Fruit fly (Drosophila melanogaster) whole organism, embryonic: ENCODE results near the gene CG10232.

Source experiments
- Antp ChIP-seq: fragments of 200-800 bp; sonication (Bioruptor generic); optimal IDR thresholded peaks from 3 replicates; lab custom pipeline; 2016; ENCODE audit warnings: missing biosample characterization, missing genetic modification characterization
- Bteb2 ChIP-seq: fragments of 200-800 bp; sonication (Bioruptor generic); optimal IDR thresholded peaks from 2 replicates; lab custom pipeline; 2016; ENCODE audit warnings: missing biosample characterization, missing genetic modification characterization
- CG11398 ChIP-seq: fragments of 200-800 bp; sonication (Bioruptor generic); optimal IDR thresholded peaks from 2 replicates; lab custom pipeline; 2016; ENCODE audit warnings: missing biosample characterization, missing genetic modification characterization
- CG11696 ChIP-seq: fragments of 200-800 bp; sonication (Bioruptor generic); IDR thresholded peaks from 2 replicates; pipeline ENCODE4 v1.3.6; 2022; ENCODE audit warnings: missing biosample characterization, missing genetic modification characterization
- CG14965 ChIP-seq: fragments of 200-800 bp; sonication (Bioruptor generic); optimal IDR thresholded peaks from 2 replicates; lab custom pipeline; 2016; ENCODE audit warnings: missing biosample characterization, missing genetic modification characterization, borderline replicate concordance
- CG15601 ChIP-seq: fragments of 200-800 bp; sonication (Bioruptor generic); optimal IDR thresholded peaks from 3 replicates; lab custom pipeline; 2019; ENCODE audit warnings: missing biosample characterization, mild to moderate bottlenecking, missing genetic modification characterization, moderate library complexity
- CG17568 ChIP-seq: fragments of 200-800 bp; sonication (Bioruptor generic); optimal IDR thresholded peaks from 2 replicates; lab custom pipeline; 2018; ENCODE audit warnings: missing biosample characterization, mild to moderate bottlenecking, missing genetic modification characterization, moderate library complexity
- CG18011 ChIP-seq: fragments of 200-800 bp; sonication (Bioruptor generic); optimal IDR thresholded peaks from 2 replicates; lab custom pipeline; 2017; ENCODE audit warnings: missing biosample characterization, missing genetic modification characterization, mild to moderate bottlenecking, moderate library complexity, missing genotype
- CG1832 ChIP-seq: fragments of 200-800 bp; sonication (Bioruptor generic); optimal IDR thresholded peaks from 2 replicates; lab custom pipeline; 2017; ENCODE audit warnings: missing biosample characterization, mild to moderate bottlenecking, missing genetic modification characterization, inconsistent platforms
- CG2199 ChIP-seq: fragments of 200-800 bp; sonication (Bioruptor generic); IDR thresholded peaks from 3 replicates; pipeline ENCODE4 v1.3.6; 2022; ENCODE audit warnings: missing biosample characterization, missing genetic modification characterization
- CG2875 ChIP-seq: fragments of 200-800 bp; sonication (Bioruptor generic); optimal IDR thresholded peaks from 2 replicates; lab custom pipeline; 2017; ENCODE audit warnings: missing biosample characterization, mild to moderate bottlenecking, missing genetic modification characterization, missing genetic modification reagents
- CG30403 ChIP-seq: fragments of 200-800 bp; sonication (Bioruptor generic); optimal IDR thresholded peaks from 3 replicates; lab custom pipeline; 2016; ENCODE audit warnings: missing biosample characterization, missing genetic modification characterization
- CG31441 ChIP-seq: fragments of 200-800 bp; sonication (Bioruptor generic); IDR thresholded peaks from 2 replicates; pipeline ENCODE4 v1.3.6; 2022; ENCODE audit warnings: missing biosample characterization, missing genetic modification characterization
- CG33557 ChIP-seq: fragments of 200-800 bp; sonication (Bioruptor generic); optimal IDR thresholded peaks from 2 replicates; lab custom pipeline; 2019; ENCODE audit warnings: missing biosample characterization, mild to moderate bottlenecking, missing genetic modification characterization, moderate library complexity
- CG5180 ChIP-seq: fragments of 200-800 bp; sonication (Bioruptor generic); optimal IDR thresholded peaks from 3 replicates; lab custom pipeline; 2017; ENCODE audit warnings: missing biosample characterization, missing genetic modification characterization, mild to moderate bottlenecking, moderate library complexity, missing genetic modification reagents
- CG6175 ChIP-seq: fragments of 200-800 bp; sonication (Bioruptor generic); IDR thresholded peaks from 3 replicates; pipeline ENCODE4 v1.3.6; 2022; ENCODE audit warnings: missing biosample characterization, missing genetic modification characterization
- CG7839 ChIP-seq: fragments of 200-800 bp; sonication (Bioruptor generic); optimal IDR thresholded peaks from 3 replicates; lab custom pipeline; 2018; ENCODE audit warnings: missing biosample characterization, mild to moderate bottlenecking, missing genetic modification characterization, moderate library complexity
- CG8359 ChIP-seq: fragments of 200-800 bp; sonication (Bioruptor generic); optimal IDR thresholded peaks from 2 replicates; lab custom pipeline; 2017; ENCODE audit warnings: missing biosample characterization, mild to moderate bottlenecking, missing genetic modification characterization, borderline replicate concordance
- CG8765 ChIP-seq: fragments of 200-800 bp; sonication (Bioruptor generic); IDR thresholded peaks from 2 replicates; pipeline ENCODE4 v1.3.6; 2022; ENCODE audit warnings: missing biosample characterization, missing genetic modification characterization
- CG9609 ChIP-seq: fragments of 200-800 bp; sonication (Bioruptor generic); optimal IDR thresholded peaks from 3 replicates; lab custom pipeline; 2016; ENCODE audit warnings: missing biosample characterization, missing genetic modification characterization
- Ets65A ChIP-seq: fragments of 200-800 bp; sonication (Bioruptor generic); peaks from one replicate; lab custom pipeline; 2016; ENCODE audit warnings: missing biosample characterization, missing genetic modification characterization
- Gug ChIP-seq: fragments of 200-800 bp; sonication (Bioruptor generic); IDR thresholded peaks from 4 replicates; pipeline ENCODE4 v1.3.6; 2022; ENCODE audit warnings: missing biosample characterization, missing genetic modification characterization
- HmgD ChIP-seq: fragments of 200-800 bp; sonication (Bioruptor generic); optimal IDR thresholded peaks from 3 replicates; lab custom pipeline; 2016; ENCODE audit warnings: missing biosample characterization, missing genetic modification characterization
- Hsf ChIP-seq: fragments of 200-800 bp; sonication (Bioruptor generic); optimal IDR thresholded peaks from 3 replicates; lab custom pipeline; 2016; ENCODE audit warnings: missing biosample characterization, missing genetic modification characterization
- NC2β ChIP-seq: fragments of 200-800 bp; sonication (Bioruptor generic); optimal IDR thresholded peaks from 2 replicates; lab custom pipeline; 2016; ENCODE audit warnings: missing biosample characterization, missing genetic modification characterization
- Opbp ChIP-seq: fragments of 200-800 bp; sonication (Bioruptor generic); IDR thresholded peaks from 3 replicates; pipeline ENCODE4 v1.3.6; 2022; ENCODE audit warnings: missing biosample characterization, missing genetic modification characterization; ENCODE audit not compliant: partially characterized antibody
- Rx ChIP-seq: fragments of 200-800 bp; sonication (Bioruptor generic); IDR thresholded peaks from 2 replicates; pipeline ENCODE4 v1.3.6; 2022; ENCODE audit warnings: missing biosample characterization, missing genetic modification characterization
- Scr ChIP-seq: fragments of 200-800 bp; sonication (Bioruptor generic); IDR thresholded peaks from 2 replicates; pipeline ENCODE4 v1.3.6; 2022; ENCODE audit warnings: missing biosample characterization, missing genetic modification characterization; ENCODE audit not compliant: partially characterized antibody
- Sin3A ChIP-seq: fragments of >200 bp; optimal IDR thresholded peaks from 2 replicates; lab custom pipeline; 2018
- amos ChIP-seq: fragments of 200-800 bp; sonication (Bioruptor generic); IDR thresholded peaks from 2 replicates; pipeline ENCODE4 v1.3.6; 2022; ENCODE audit warnings: missing biosample characterization, missing genetic modification characterization; ENCODE audit not compliant: partially characterized antibody
- az2 ChIP-seq: fragments of 200-800 bp; sonication (Bioruptor generic); optimal IDR thresholded peaks from 3 replicates; lab custom pipeline; 2016; ENCODE audit warnings: missing biosample characterization, missing genetic modification characterization
- bsh ChIP-seq, 2 experiments: fragments of 200-800 bp; sonication (Bioruptor generic); optimal IDR thresholded peaks; 2 replicates each; lab custom pipeline; 2017 to 2018; ENCODE audit warnings: mild to moderate bottlenecking in 2 of 2, missing biosample characterization in 2 of 2, missing genetic modification characterization in 2 of 2, moderate library complexity in 1 of 2
- dimm ChIP-seq: fragments of 200-800 bp; sonication (Bioruptor generic); IDR thresholded peaks from 2 replicates; pipeline ENCODE4 v1.3.6; 2022; ENCODE audit warnings: missing biosample characterization, missing genetic modification characterization
- grau ChIP-seq: fragments of 200-800 bp; optimal IDR thresholded peaks from 3 replicates; lab custom pipeline; 2019; ENCODE audit warnings: missing biosample characterization, mild to moderate bottlenecking, missing genetic modification characterization, moderate library complexity
- gsb ChIP-seq: fragments of 200-800 bp; sonication (Bioruptor generic); IDR thresholded peaks from 2 replicates; pipeline ENCODE4 v1.3.6; 2022; ENCODE audit warnings: missing biosample characterization, missing genetic modification characterization
- hkb ChIP-seq, 2 experiments: fragments of 200-800 bp in 1 of 2; fragments of >200 bp in 1 of 2; sonication (Bioruptor generic) in 1 of 2; IDR thresholded peaks in 1 of 2; optimal IDR thresholded peaks in 1 of 2; 2 replicates each; pipeline versions ENCODE4 v1.3.6 to Lab custom; 2017 to 2022; ENCODE audit warnings: missing biosample characterization in 1 of 2, missing genetic modification characterization in 1 of 2
- lola ChIP-seq, 3 experiments: fragments of >200 bp in 2 of 3; fragments of 200-800 bp in 1 of 3; sonication (Bioruptor generic) in 1 of 3; optimal IDR thresholded peaks; 2 replicates each; lab custom pipeline; 2017 to 2019; ENCODE audit warnings: missing biosample characterization in 3 of 3, missing genetic modification characterization in 3 of 3, mild to moderate bottlenecking in 1 of 3, moderate library complexity in 1 of 3
- lov ChIP-seq, 2 experiments: fragments of 200-800 bp in 1 of 2; fragments of >200 bp in 1 of 2; sonication (Bioruptor generic) in 1 of 2; IDR thresholded peaks in 1 of 2; optimal IDR thresholded peaks in 1 of 2; 2 replicates in 1 of 2; 3 replicates in 1 of 2; pipeline versions ENCODE4 v1.3.6 to Lab custom; 2017 to 2022; ENCODE audit warnings: missing biosample characterization in 1 of 2, missing genetic modification characterization in 1 of 2
- nom ChIP-seq: fragments of 200-800 bp; sonication (Bioruptor generic); optimal IDR thresholded peaks from 2 replicates; lab custom pipeline; 2017; ENCODE audit warnings: missing biosample characterization, missing genetic modification characterization, mild to moderate bottlenecking, moderate library complexity, missing genetic modification reagents
- pb ChIP-seq: fragments of 200-800 bp; sonication (Bioruptor generic); optimal IDR thresholded peaks from 3 replicates; lab custom pipeline; 2016; ENCODE audit warnings: missing biosample characterization, missing genetic modification characterization
- pros ChIP-seq: fragments of 200-800 bp; sonication (Bioruptor generic); optimal IDR thresholded peaks from 3 replicates; lab custom pipeline; 2019; ENCODE audit warnings: missing biosample characterization, mild to moderate bottlenecking, missing genetic modification characterization, moderate library complexity
- sens ChIP-seq: fragments of 200-800 bp; sonication (Bioruptor generic); peaks from one replicate; lab custom pipeline; 2016; ENCODE audit warnings: missing biosample characterization, missing genetic modification characterization
- shn ChIP-seq: fragments of 200-800 bp; sonication (Bioruptor generic); optimal IDR thresholded peaks from 3 replicates; lab custom pipeline; 2016; ENCODE audit warnings: missing biosample characterization, missing genetic modification characterization
- sim ChIP-seq: fragments of 200-800 bp; sonication (Bioruptor generic); IDR thresholded peaks from 2 replicates; pipeline ENCODE4 v1.3.6; 2022; ENCODE audit warnings: missing biosample characterization, missing genetic modification characterization
- sisA ChIP-seq: fragments of 200-800 bp; sonication (Bioruptor generic); IDR thresholded peaks from 2 replicates; pipeline ENCODE4 v1.3.6; 2022; ENCODE audit warnings: missing biosample characterization, missing genetic modification characterization
- ssp ChIP-seq: fragments of 200-800 bp; sonication (Bioruptor generic); IDR thresholded peaks from 2 replicates; pipeline ENCODE4 v1.3.6; 2022; ENCODE audit warnings: missing biosample characterization, missing genetic modification characterization
- stwl ChIP-seq: fragments of 200-800 bp; sonication (Bioruptor generic); optimal IDR thresholded peaks from 3 replicates; lab custom pipeline; 2018; ENCODE audit warnings: missing biosample characterization, mild to moderate bottlenecking, missing genetic modification characterization, moderate library complexity
- tap ChIP-seq: fragments of 200-800 bp; optimal IDR thresholded peaks from 3 replicates; lab custom pipeline; 2019; ENCODE audit warnings: missing biosample characterization, mild to moderate bottlenecking, missing genetic modification characterization, moderate library complexity
- trem ChIP-seq: fragments of 200-800 bp; optimal IDR thresholded peaks from 3 replicates; lab custom pipeline; 2019; ENCODE audit warnings: missing biosample characterization, mild to moderate bottlenecking, missing genetic modification characterization, moderate library complexity
- usp ChIP-seq: fragments of >200 bp; optimal IDR thresholded peaks from 2 replicates; lab custom pipeline; 2017; ENCODE audit warnings: missing biosample characterization, missing genetic modification characterization
- zen ChIP-seq: fragments of 200-800 bp; sonication (Bioruptor generic); optimal IDR thresholded peaks from 3 replicates; lab custom pipeline; 2018; ENCODE audit warnings: missing biosample characterization, mild to moderate bottlenecking, missing genetic modification characterization, moderate library complexity

The CG10232 gene

dm6 chr3R:23721936-23722335, 511 bp upstream of the CG10232 start (continued):
- TF ChIP-seq dimm (GFP tag; lab: Robert Waterston, UW) (no peak), sens (GFP tag; lab: Kevin White, UChicago) (no peak), CG15601 (tag; lab: Kevin White, UChicago) (peak; percentile 52), CG17568 (no peak), CG14965 (no peak), CG33557 (GFP tag; lab: Kevin White, UChicago) (no peak), stwl (tag; lab: Kevin White, UChicago) (peak; percentile 77), CG5180 (GFP tag; lab: Kevin White, UChicago) (no peak), CG18011 (no peak), Opbp (GFP tag; lab: Robert Waterston, UW) (no peak), pb (no peak), az2 (peak; percentile 18), nom (no peak), bsh (GFP tag; optimal IDR thresholded peaks at IDR 0.05; lab: Kevin White, UChicago) (no peak), CG11398 (GFP tag; lab: Kevin White, UChicago) (no peak), CG8765 (GFP tag; lab: Robert Waterston, UW) (no peak), Hsf (no peak), ssp (GFP tag; lab: Robert Waterston, UW) (no peak), HmgD (GFP tag; lab: Kevin White, UChicago) (no peak), zen (tag; lab: Kevin White, UChicago) (peak; percentile 64), NC2β (GFP tag; lab: Kevin White, UChicago) (no peak), Bteb2 (GFP tag; lab: Kevin White, UChicago) (no peak), gsb (GFP tag; lab: Robert Waterston, UW) (no peak), lov (optimal IDR thresholded peaks at IDR 0.05; lab: Kevin White, UChicago) (no peak), lov (GFP tag; IDR thresholded peaks at IDR 0.05; lab: Robert Waterston, UW) (no peak), trem (tag; lab: Kevin White, UChicago) (peak; percentile 26), CG9609 (GFP tag; lab: Kevin White, UChicago) (no peak), CG2875 (GFP tag; lab: Kevin White, UChicago) (no peak), Scr (GFP tag; lab: Robert Waterston, UW) (no peak), CG2199 (peak; percentile 93), Antp (GFP tag; lab: Kevin White, UChicago) (no peak), sisA (no peak), CG11696 (GFP tag; lab: Robert Waterston, UW) (no peak), shn (GFP tag; lab: Kevin White, UChicago) (no peak), grau (tag; lab: Kevin White, UChicago) (peak; percentile 56), sim (GFP tag; lab: Robert Waterston, UW) (no peak), Rx (GFP tag; lab: Robert Waterston, UW) (no peak), Ets65A (GFP tag; lab: Kevin White, UChicago) (peak; percentile 91), CG31441 (0 out of 2 replicates have a peak, but pooled peaks have one; percentile 13), tap (tag; lab: Kevin White, UChicago) (peak; percentile 22), Gug (GFP tag; lab: Robert Waterston, UW) (no peak), lola (GFP tag; optimal IDR thresholded peaks at IDR 0.05; lab: Kevin White, UChicago) (no peak), CG7839 (tag; lab: Kevin White, UChicago) (peak; percentile 35), CG6175 (GFP tag; lab: Robert Waterston, UW) (no peak), CG8359 (no peak), amos (no peak), CG1832 (GFP tag; lab: Kevin White, UChicago) (no peak), hkb (optimal IDR thresholded peaks at IDR 0.05; lab: Kevin White, UChicago) (no peak), hkb (GFP tag; IDR thresholded peaks at IDR 0.05; lab: Robert Waterston, UW) (no peak), Sin3A (lab: Kevin White, UChicago) (no peak), CG30403 (GFP tag; lab: Kevin White, UChicago) (peak; percentile 42), pros (GFP tag; lab: Kevin White, UChicago) (peak; percentile 80), usp (GFP tag; lab: Kevin White, UChicago) (no peak)
